Worm (Caenorhabditis elegans): ENCODE measurements around the gene Y116A8C.9.
A peak's percentile ranks its signal among the peaks of the same experiment; 100 is the strongest.

Y116A8C.9 gene

DNA sequence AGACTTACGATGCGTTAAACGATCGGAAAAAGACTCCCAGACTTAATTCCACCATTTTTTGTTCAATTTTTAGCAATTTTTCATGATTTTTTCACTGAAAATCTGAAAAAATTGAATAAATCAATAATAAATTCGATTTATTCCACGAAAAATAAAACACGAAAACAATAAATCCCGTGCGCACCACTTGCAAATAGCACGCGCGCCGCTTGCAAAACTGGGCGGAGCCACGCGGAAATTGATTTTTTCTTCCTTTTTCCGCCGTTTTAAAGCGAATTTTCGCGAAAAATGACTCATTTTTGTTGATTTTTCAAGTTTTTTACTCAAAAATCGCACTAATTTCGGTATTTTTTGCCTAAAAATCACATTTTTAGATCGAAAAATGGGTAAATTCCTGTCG lies at the start of gene Y116A8C.9, which contains the start of gene arf-6:
Gene Y116A8C.9 (minus strand): TSS at position 55 of the 400 bp plus-strand sequence.
Gene arf-6 (plus strand): TSS at position 375 of the 400 bp plus-strand sequence.
- peak; percentile 54 for TF ChIP-seq lin-39 (tag; optimal IDR thresholded peaks at IDR 0.05)
- TF ChIP-seq C04F5.9 (tag; optimal IDR thresholded peaks at IDR 0.05), result no peak
- TF ChIP-seq mdl-1 (tag; optimal IDR thresholded peaks at IDR 0.05), result no peak
- TF ChIP-seq efl-1 (optimal IDR thresholded peaks at IDR 0.05), result peak; percentile 42 to 62
- peak; percentile 49 to 93 for TF ChIP-seq efl-1 (GFP tag; optimal IDR thresholded peaks at IDR 0.05 in 1 of 2)
- peak; percentile 62 for TF ChIP-seq lin-13 (GFP tag; optimal IDR thresholded peaks at IDR 0.05)
- TF ChIP-seq nhr-20 (tag; optimal IDR thresholded peaks at IDR 0.05), result peak; percentile 63
- peak; percentile 22 for TF ChIP-seq irx-1 (tag; optimal IDR thresholded peaks at IDR 0.05)
- TF ChIP-seq xbp-1 (tag; optimal IDR thresholded peaks at IDR 0.05), result peak; percentile 68
- no peak for TF ChIP-seq mef-2 (tag; optimal IDR thresholded peaks at IDR 0.05)
- peak; percentile 9 for TF ChIP-seq fos-1 (tag; optimal IDR thresholded peaks at IDR 0.05)
- TF ChIP-seq F16B12.6 (tag; optimal IDR thresholded peaks at IDR 0.05), result peak; percentile 18
- peak; percentile 76 for TF ChIP-seq dsc-1 (tag; optimal IDR thresholded peaks at IDR 0.05)
- TF ChIP-seq ztf-4 (tag; optimal IDR thresholded peaks at IDR 0.05), result peak; percentile 47
- TF ChIP-seq tlp-1 (tag; optimal IDR thresholded peaks at IDR 0.05), result no peak
- TF ChIP-seq isw-1 (GFP tag; IDR thresholded peaks at IDR 0.05), result peak; percentile 43
- TF ChIP-seq lin-35 (GFP tag; optimal IDR thresholded peaks at IDR 0.05), result peak; percentile 32 to 53
- TF ChIP-seq fkh-8 (tag; optimal IDR thresholded peaks at IDR 0.05), result peak; percentile 10
- no peak for TF ChIP-seq aha-1 (tag; optimal IDR thresholded peaks at IDR 0.05)
- TF ChIP-seq unc-130 (tag; optimal IDR thresholded peaks at IDR 0.05), result peak; percentile 71
- TF ChIP-seq fkh-10 (GFP tag; optimal IDR thresholded peaks at IDR 0.05), result peak; percentile 3
- TF ChIP-seq Y116A8C.19 (tag; optimal IDR thresholded peaks at IDR 0.05; ENCODE audit: borderline replicate concordance), result no peak
- peak; percentile 31; the same call in 1 of the 2 replicates for TF ChIP-seq grh-1 (GFP tag; IDR thresholded peaks at IDR 0.05)
- peak; percentile 6 for TF ChIP-seq pax-3 (tag; optimal IDR thresholded peaks at IDR 0.05)
- no peak for TF ChIP-seq sup-37 (GFP tag; optimal IDR thresholded peaks at IDR 0.05)
- no peak for TF ChIP-seq hlh-4 (tag; optimal IDR thresholded peaks at IDR 0.05)
- TF ChIP-seq ztf-11 (tag; optimal IDR thresholded peaks at IDR 0.05), result peak; percentile 12 to 77
- TF ChIP-seq elt-2 (tag; optimal IDR thresholded peaks at IDR 0.05), result peak; percentile 25
- peak; percentile 2 for TF ChIP-seq blmp-1 (tag; optimal IDR thresholded peaks at IDR 0.05)
- peak; percentile 73 for TF ChIP-seq skn-1 (tag; optimal IDR thresholded peaks at IDR 0.05)
- TF ChIP-seq nhr-47 (tag; optimal IDR thresholded peaks at IDR 0.05), result peak; percentile 74
- peak; percentile 57 to 67 for TF ChIP-seq lsy-2 (tag; optimal IDR thresholded peaks at IDR 0.05)
- peak; percentile 0 for TF ChIP-seq ceh-8 (GFP tag; optimal IDR thresholded peaks at IDR 0.05)
- TF ChIP-seq dpl-1 (GFP tag; optimal IDR thresholded peaks at IDR 0.05), result peak; percentile 12 to 61 (median 44)
- peak; percentile 70 for TF ChIP-seq nhr-19 (GFP tag; conservative IDR thresholded peaks at IDR 0.05)
- TF ChIP-seq sox-4 (tag; optimal IDR thresholded peaks at IDR 0.05), result peak; percentile 68
- TF ChIP-seq unc-86 (tag; optimal IDR thresholded peaks at IDR 0.05), result peak; percentile 57
- TF ChIP-seq jun-1 (tag; optimal IDR thresholded peaks at IDR 0.05), result no peak
- TF ChIP-seq snpc-4 (tag; optimal IDR thresholded peaks at IDR 0.05), result peak; percentile 71
- TF ChIP-seq nhr-90 (tag; optimal IDR thresholded peaks at IDR 0.05; ENCODE audit: poor library complexity), result peak; percentile 75
- TF ChIP-seq alr-1 (tag; optimal IDR thresholded peaks at IDR 0.05; ENCODE audit: borderline replicate concordance), result no peak
- TF ChIP-seq egl-13 (tag; optimal IDR thresholded peaks at IDR 0.05), result peak; percentile 46
- TF ChIP-seq unc-98 (GFP tag; IDR thresholded peaks at IDR 0.05), result no peak
- peak; percentile 73 for TF ChIP-seq tbx-2 (tag; optimal IDR thresholded peaks at IDR 0.05)
- peak; percentile 9 for TF ChIP-seq nhr-77 (tag; optimal IDR thresholded peaks at IDR 0.05)
- TF ChIP-seq ceh-82 (tag; optimal IDR thresholded peaks at IDR 0.05), result peak; percentile 50 to 60 (median 60)
- peak; percentile 70 for TF ChIP-seq mep-1 (tag; optimal IDR thresholded peaks at IDR 0.05)
- TF ChIP-seq ets-5 (GFP tag; IDR thresholded peaks at IDR 0.05), result no peak
- TF ChIP-seq nhr-71 (tag; optimal IDR thresholded peaks at IDR 0.05), result peak; percentile 75
- peak; percentile 28 for TF ChIP-seq C16A3.4 (tag; optimal IDR thresholded peaks at IDR 0.05)
- TF ChIP-seq snu-23 (GFP tag; optimal IDR thresholded peaks at IDR 0.05), result peak; percentile 75
- TF ChIP-seq nhr-85 (tag), result peak; percentile 86
- TF ChIP-seq elt-3 (tag; optimal IDR thresholded peaks at IDR 0.05), result peak in 1 of 6 experiments; percentile 36
- TF ChIP-seq vab-15 (tag; optimal IDR thresholded peaks at IDR 0.05), result no peak
